Fruit fly (Drosophila melanogaster) ovary, adult (tissue): Measurements from ENCODE around the gene mex1.

ENCODE experiments used
- CG17801 ChIP-seq: fragments of 200-800 bp; optimal IDR thresholded peaks from 2 replicates; lab custom pipeline; 2019; ENCODE audit warnings: missing biosample characterization, mild to moderate bottlenecking, missing genetic modification characterization, moderate library complexity; ENCODE audit not compliant: partially characterized antibody

mex1 gene

DNA sequence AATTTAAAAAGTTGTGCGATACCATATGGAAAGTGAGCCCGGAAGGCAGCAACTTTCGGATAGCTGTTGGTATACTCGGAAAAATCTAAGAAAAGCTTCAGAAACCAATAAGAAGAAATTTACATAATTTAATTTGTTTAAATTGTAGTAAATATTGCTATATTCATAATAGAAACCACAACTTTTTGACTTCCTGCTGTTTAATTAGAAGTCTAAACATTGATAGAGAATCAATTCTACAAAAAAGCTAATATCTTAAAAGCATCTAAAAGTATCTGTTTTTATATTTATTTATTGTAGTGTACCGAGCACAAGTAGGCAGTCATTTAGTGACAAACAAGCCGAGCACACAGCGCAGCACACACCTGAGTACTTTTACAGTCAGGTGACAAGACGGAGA, 23.1 kb downstream of the mex1 start, which contains the start of gene CG13455:
Gene CG13455, plus strand, starts transcription at position 301 of the 400 bp plus-strand sequence.
- TF ChIP-seq CG17801 (GFP tag; lab: Kevin White, UChicago): no peak

DNA sequence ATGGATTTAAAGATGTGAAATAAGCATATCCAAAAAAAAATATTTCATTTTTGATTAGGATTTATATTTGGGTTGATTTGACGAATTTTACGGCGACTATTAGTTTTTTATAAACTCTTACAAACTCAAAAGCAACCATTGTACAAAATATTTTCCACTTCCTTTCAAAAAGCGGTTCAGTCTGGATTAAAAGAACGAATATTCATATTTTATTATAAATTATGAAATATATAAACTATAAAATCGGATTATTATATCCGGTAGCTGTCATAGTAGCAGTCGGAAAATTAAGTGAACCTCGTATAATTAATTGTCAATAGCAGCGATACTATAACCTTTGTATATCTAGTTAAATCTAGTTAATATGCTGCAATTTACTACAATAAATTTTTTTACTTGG, 23.9 kb downstream of the mex1 start, which contains the start of gene CG12355:
Gene CG12355, minus strand, starts transcription at position 101 of the 400 bp plus-strand sequence.
- no peak for TF ChIP-seq CG17801 (GFP tag; lab: Kevin White, UChicago)

DNA sequence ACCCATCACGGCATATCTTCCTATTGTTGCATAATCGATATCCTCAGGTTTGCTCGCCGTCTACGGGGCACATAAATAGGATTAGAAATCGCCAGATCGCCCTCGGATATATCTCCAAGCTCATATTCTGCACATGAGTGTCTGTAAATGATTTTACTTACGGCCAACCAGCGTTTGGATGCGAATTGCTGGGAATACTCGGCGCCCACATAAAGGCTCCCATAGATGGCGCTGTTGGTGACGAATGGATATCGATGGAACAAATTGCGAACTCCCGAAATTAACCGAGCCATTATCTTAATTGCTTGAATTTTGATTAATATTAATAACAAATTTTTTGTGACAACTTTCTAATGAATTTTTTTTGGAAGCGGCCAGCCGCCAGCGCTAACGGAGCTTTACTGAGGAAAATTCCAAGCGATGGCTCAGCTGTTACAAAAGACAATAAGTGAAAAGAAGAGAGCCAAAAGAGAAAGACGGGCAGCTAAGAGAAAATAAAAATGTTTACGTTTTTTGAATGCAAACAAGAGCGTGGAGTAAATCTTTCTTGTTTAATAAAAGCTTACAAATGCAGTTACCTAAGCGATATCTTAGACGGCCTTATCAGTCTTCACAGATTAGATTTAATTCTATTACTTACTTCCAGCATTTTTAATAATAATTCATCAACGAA, 24.7 kb downstream of the mex1 start:
- no peak for TF ChIP-seq CG17801 (GFP tag; lab: Kevin White, UChicago)

DNA sequence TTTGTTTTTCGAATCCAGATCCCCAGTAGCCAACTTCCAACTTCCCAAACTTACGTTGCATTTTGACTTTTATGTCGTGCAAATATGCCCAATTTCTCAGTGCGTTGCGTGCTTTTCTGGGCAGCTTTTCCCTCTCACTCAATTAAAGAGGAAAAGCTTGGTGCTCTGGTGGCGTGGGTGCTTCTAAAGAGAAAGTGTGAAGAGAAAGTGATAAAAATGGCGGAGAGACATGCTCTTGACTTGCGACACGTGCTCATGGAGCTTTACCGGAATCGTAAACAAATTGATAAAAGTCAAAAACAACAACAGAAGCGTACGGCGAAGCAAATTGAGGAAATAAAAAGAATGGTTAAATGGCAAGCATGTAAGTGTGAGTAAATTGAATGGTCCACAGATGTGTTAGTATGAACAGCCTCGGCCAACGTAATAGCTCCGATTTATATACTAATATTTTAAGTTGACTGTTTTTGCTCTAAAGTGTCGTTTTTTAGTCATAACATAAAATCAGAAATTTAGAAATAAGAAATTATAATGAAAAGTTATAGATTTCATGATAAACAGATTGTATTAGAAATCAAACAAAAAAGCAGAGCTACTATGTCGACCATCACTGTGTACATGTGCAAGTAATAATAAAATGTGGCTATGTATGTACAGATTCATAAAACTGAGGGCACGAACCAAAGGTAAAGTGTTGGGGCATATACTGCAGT, 25.4 kb downstream of the mex1 start:
- TF ChIP-seq CG17801 (GFP tag; lab: Kevin White, UChicago): peak; percentile 17

DNA sequence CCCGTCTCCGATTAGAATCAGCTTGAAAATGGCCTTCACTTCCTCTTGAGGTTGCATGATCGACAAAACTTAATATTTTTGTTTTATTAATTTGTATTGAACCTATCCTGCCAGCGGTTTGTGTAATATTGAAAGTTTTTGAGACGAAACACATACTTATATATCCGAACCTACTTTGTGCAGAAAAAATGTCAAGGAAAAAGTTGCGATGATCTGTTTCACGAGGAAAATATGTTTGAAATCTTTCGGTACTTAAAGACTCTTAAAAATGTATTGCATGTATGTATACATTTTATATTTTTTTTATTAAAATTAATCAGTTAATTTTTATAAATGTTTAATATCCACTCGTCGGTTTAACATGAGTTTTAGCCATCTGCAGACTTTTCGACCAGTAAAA, 34.1 kb downstream of the mex1 start, which contains the start of gene Ran-like:
Gene Ran-like, minus strand, starts transcription at position 101 of the 400 bp plus-strand sequence.
- no peak for TF ChIP-seq CG17801 (GFP tag; lab: Kevin White, UChicago)

DNA sequence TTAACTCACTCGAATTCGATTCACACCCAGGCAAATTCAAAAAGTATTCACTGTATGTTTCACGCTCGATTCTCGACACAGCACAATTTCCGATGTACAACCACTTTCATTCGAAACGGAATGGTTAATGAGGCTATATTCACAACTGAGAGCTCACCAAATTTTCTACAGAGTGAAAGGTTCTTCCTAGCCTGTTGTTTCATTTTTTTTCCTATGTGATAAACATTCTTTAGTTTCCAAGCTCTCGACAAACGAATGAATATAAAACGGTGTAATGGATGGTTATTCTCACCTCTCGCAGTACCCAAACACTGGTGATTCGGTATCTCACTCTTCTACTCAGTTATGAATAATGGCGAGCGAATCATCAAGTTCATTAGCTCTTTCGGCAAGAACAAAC, 45.4 kb downstream of the mex1 start, which contains the start of gene cocoon:
Gene cocoon, minus strand, starts transcription at position 101 of the 400 bp plus-strand sequence.
- no peak for TF ChIP-seq CG17801 (GFP tag; lab: Kevin White, UChicago)
